Worm (Caenorhabditis elegans) whole organism, L1 larva: Measurements from ENCODE around the gene D2096.11.

ENCODE experiments used
- C16A3.4 ChIP-seq: fragments of 150-350 bp; optimal IDR thresholded peaks from 2 replicates; lab custom pipeline; 2014; ENCODE audit warnings: missing biosample characterization, missing genetic modification characterization
- Y116A8C.19 ChIP-seq: sonication (generic microtip); optimal IDR thresholded peaks from 2 replicates; lab custom pipeline; 2016; ENCODE audit warnings: missing compliant biosample characterization, missing genetic modification characterization, borderline replicate concordance
- ama-1 ChIP-seq: fragments of 150-350 bp; optimal IDR thresholded peaks from 2 replicates; lab custom pipeline; 2014
- ceh-63 ChIP-seq: fragments of 200-800 bp; sonication (Bioruptor generic); optimal IDR thresholded peaks from 2 replicates; lab custom pipeline; 2018; ENCODE audit warnings: mild to moderate bottlenecking, missing genetic modification characterization, missing compliant biosample characterization
- ceh-82 ChIP-seq, 3 experiments: fragments of 150-350 bp in 1 of 3; sonication (generic microtip) in 2 of 3; optimal IDR thresholded peaks; 2 replicates each; lab custom pipeline; 2014 to 2017; ENCODE audit warnings: missing biosample characterization in 3 of 3, missing genetic modification characterization in 3 of 3
- ceh-88 ChIP-seq: fragments of 200-800 bp; sonication (Bioruptor generic); IDR thresholded peaks from 2 replicates; pipeline ENCODE4 v1.3.6; 2022; ENCODE audit warnings: missing genetic modification characterization, missing compliant biosample characterization
- ceh-90 ChIP-seq: sonication (generic microtip); optimal IDR thresholded peaks from 2 replicates; lab custom pipeline; 2016; ENCODE audit warnings: missing genetic modification characterization, missing compliant biosample characterization
- ces-1 ChIP-seq: fragments of 150-350 bp; optimal IDR thresholded peaks from 2 replicates; lab custom pipeline; 2014; ENCODE audit warnings: missing biosample characterization, missing genetic modification reagents, missing genetic modification characterization
- dpl-1 ChIP-seq, 3 experiments: fragments of 150-350 bp in 2 of 3; sonication (generic microtip) in 1 of 3; optimal IDR thresholded peaks; 2 replicates each; lab custom pipeline; 2014 to 2017; ENCODE audit warnings: missing biosample characterization in 3 of 3, missing genetic modification characterization in 3 of 3, missing genetic modification reagents in 3 of 3
- efl-1 ChIP-seq, 4 experiments: fragments of 150-350 bp; optimal IDR thresholded peaks in 3 of 4; peaks in 1 of 4; 1 replicate in 1 of 4; 2 replicates in 3 of 4; lab custom pipeline; 2014; ENCODE audit warnings: missing biosample characterization in 2 of 4, missing genetic modification characterization in 2 of 4, missing genetic modification reagents in 2 of 4
- egl-27 ChIP-seq, 2 experiments: fragments of 150-350 bp in 1 of 2; sonication (generic microtip); optimal IDR thresholded peaks; 3 replicates each; lab custom pipeline; 2017 to 2018; ENCODE audit warnings: missing biosample characterization in 2 of 2, missing genetic modification characterization in 2 of 2, missing genetic modification reagents in 2 of 2
- fkh-4 ChIP-seq: sonication (generic microtip); optimal IDR thresholded peaks from 2 replicates; lab custom pipeline; 2016; ENCODE audit warnings: missing compliant biosample characterization, missing genetic modification characterization, borderline replicate concordance
- fkh-8 ChIP-seq: sonication (generic microtip); optimal IDR thresholded peaks from 2 replicates; lab custom pipeline; 2016; ENCODE audit warnings: mild to moderate bottlenecking, missing genetic modification characterization, missing compliant biosample characterization
- fos-1 ChIP-seq: fragments of 150-350 bp; optimal IDR thresholded peaks from 2 replicates; lab custom pipeline; 2014; ENCODE audit warnings: missing biosample characterization, missing genetic modification characterization
- grh-1 ChIP-seq: fragments of 200-800 bp; sonication (Bioruptor generic); IDR thresholded peaks from 2 replicates; pipeline ENCODE4 v1.3.6; 2022; ENCODE audit warnings: missing genetic modification reagents, missing genetic modification characterization, missing compliant biosample characterization
- hpl-2 ChIP-seq: fragments of 150-350 bp; optimal IDR thresholded peaks from 2 replicates; lab custom pipeline; 2014; ENCODE audit warnings: missing biosample characterization, missing genetic modification reagents, missing genetic modification characterization
- irx-1 ChIP-seq: sonication (generic microtip); optimal IDR thresholded peaks from 2 replicates; lab custom pipeline; 2016; ENCODE audit warnings: missing genetic modification characterization, missing compliant biosample characterization
- lsy-2 ChIP-seq, 2 experiments: fragments of 150-350 bp; optimal IDR thresholded peaks; 2 replicates each; lab custom pipeline; 2014; ENCODE audit warnings: missing biosample characterization in 2 of 2, missing genetic modification characterization in 2 of 2
- mab-9 ChIP-seq: fragments of 200-800 bp; sonication (Bioruptor generic); IDR thresholded peaks from 2 replicates; pipeline ENCODE4 v1.3.6; 2022; ENCODE audit warnings: missing genetic modification reagents, missing genetic modification characterization, missing compliant biosample characterization
- mdl-1 ChIP-seq, 2 experiments: fragments of 150-350 bp; optimal IDR thresholded peaks; 2 replicates each; lab custom pipeline; 2014 to 2017; ENCODE audit warnings: missing biosample characterization in 2 of 2, missing genetic modification characterization in 2 of 2, inconsistent platforms in 1 of 2
- nhr-11 ChIP-seq: fragments of 150-350 bp; optimal IDR thresholded peaks from 2 replicates; lab custom pipeline; 2014; ENCODE audit warnings: missing biosample characterization, missing genetic modification characterization
- nhr-12 ChIP-seq: sonication (generic microtip); optimal IDR thresholded peaks from 2 replicates; lab custom pipeline; 2017; ENCODE audit warnings: missing biosample characterization, missing genetic modification characterization
- nhr-19 ChIP-seq: fragments of 200-800 bp; sonication (Bioruptor generic); conservative IDR thresholded peaks from 2 replicates; pipeline ENCODE4 v1.3.6; 2022; ENCODE audit warnings: missing genetic modification characterization, missing compliant biosample characterization
- nhr-20 ChIP-seq: sonication (generic microtip); optimal IDR thresholded peaks from 2 replicates; lab custom pipeline; 2016; ENCODE audit warnings: mild to moderate bottlenecking, missing genetic modification characterization, missing compliant biosample characterization
- nhr-237 ChIP-seq: fragments of 150-350 bp; optimal IDR thresholded peaks from 2 replicates; lab custom pipeline; 2014; ENCODE audit warnings: missing biosample characterization, missing genetic modification characterization
- nhr-28 ChIP-seq: fragments of 150-350 bp; optimal IDR thresholded peaks from 2 replicates; lab custom pipeline; 2014; ENCODE audit warnings: missing biosample characterization, missing genetic modification characterization
- nhr-90 ChIP-seq: sonication (generic microtip); optimal IDR thresholded peaks from 2 replicates; lab custom pipeline; 2016; ENCODE audit warnings: mild to moderate bottlenecking, missing genetic modification characterization, missing compliant biosample characterization; ENCODE audit not compliant: poor library complexity
- pag-3 ChIP-seq: sonication (generic microtip); optimal IDR thresholded peaks from 2 replicates; lab custom pipeline; 2017; ENCODE audit warnings: missing genetic modification characterization, mild to moderate bottlenecking, missing compliant biosample characterization, antibody characterized with exemption, borderline replicate concordance; ENCODE audit not compliant: insufficient read depth
- pax-3 ChIP-seq: fragments of 200-800 bp; sonication (Bioruptor generic); optimal IDR thresholded peaks from 2 replicates; lab custom pipeline; 2018; ENCODE audit warnings: mild to moderate bottlenecking, missing genetic modification characterization, moderate library complexity, missing compliant biosample characterization
- pqm-1 ChIP-seq: sonication (generic microtip); optimal IDR thresholded peaks from 3 replicates; lab custom pipeline; 2017; ENCODE audit warnings: missing biosample characterization, missing genetic modification characterization
- snpc-4 ChIP-seq: fragments of 150-350 bp; optimal IDR thresholded peaks from 2 replicates; lab custom pipeline; 2014; ENCODE audit warnings: missing biosample characterization, missing genetic modification characterization
- snu-23 ChIP-seq: sonication (generic microtip); optimal IDR thresholded peaks from 2 replicates; lab custom pipeline; 2016; ENCODE audit warnings: missing genetic modification characterization, missing compliant biosample characterization
- sptf-1 ChIP-seq: fragments of 150-350 bp; optimal IDR thresholded peaks from 2 replicates; lab custom pipeline; 2014; ENCODE audit warnings: missing biosample characterization, missing genetic modification characterization
- swsn-7 ChIP-seq: sonication (generic microtip); optimal IDR thresholded peaks from 2 replicates; lab custom pipeline; 2016; ENCODE audit warnings: missing genetic modification characterization, missing compliant biosample characterization
- tbx-2 ChIP-seq: sonication (generic microtip); optimal IDR thresholded peaks from 2 replicates; lab custom pipeline; 2016; ENCODE audit warnings: missing genetic modification characterization, missing compliant biosample characterization
- unc-86 ChIP-seq: sonication (generic microtip); optimal IDR thresholded peaks from 2 replicates; lab custom pipeline; 2016; ENCODE audit warnings: missing genetic modification characterization, missing compliant biosample characterization
- zag-1 ChIP-seq: fragments of 150-350 bp; optimal IDR thresholded peaks from 2 replicates; lab custom pipeline; 2014; ENCODE audit warnings: missing biosample characterization, missing genetic modification characterization
- ztf-11 ChIP-seq, 2 experiments: sonication (generic microtip); optimal IDR thresholded peaks; 2 replicates each; lab custom pipeline; 2016 to 2017; ENCODE audit warnings: missing genetic modification characterization in 2 of 2, missing biosample characterization in 1 of 2, missing compliant biosample characterization in 1 of 2

D2096.11 gene

DNA sequence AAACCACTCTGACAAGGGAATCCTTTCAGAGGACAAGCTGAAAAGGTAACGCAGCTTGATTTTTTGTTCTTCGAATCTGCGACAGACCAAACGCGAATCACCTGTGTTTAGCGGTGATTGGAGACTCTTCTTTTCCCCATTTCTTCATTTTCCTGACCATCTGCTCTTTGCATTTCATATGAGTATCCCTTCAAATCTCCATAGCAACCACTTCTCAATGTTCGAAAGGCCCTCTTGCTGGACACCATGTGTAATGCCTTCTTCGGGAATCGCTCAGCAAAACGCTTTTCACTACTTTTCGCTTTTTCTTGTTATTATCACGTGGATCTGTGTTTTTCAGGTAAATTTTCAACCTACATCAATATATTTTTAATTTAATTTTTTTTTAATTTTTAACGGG lies 32.5 kb upstream of the D2096.11 start, which contains the start of the genes T26A8.3 and tmem-231:
T26A8.3 (minus strand) TSS at position 101 of the 400 bp plus-strand sequence.
tmem-231 (plus strand) TSS at position 249 of the 400 bp plus-strand sequence.
- TF ChIP-seq fkh-4 (tag; lab: Kevin White, UChicago) (no peak), mab-9 (GFP tag; lab: Robert Waterston, UW) (no peak), C16A3.4 (tag; lab: Kevin White, UChicago) (no peak), Y116A8C.19 (tag; lab: Kevin White, UChicago) (no peak), fos-1 (tag; lab: Kevin White, UChicago) (no peak), ama-1 (no peak), snpc-4 (no peak), lsy-2 (tag; optimal IDR thresholded peaks at IDR 0.05; lab: Kevin White, UChicago) (no peak), ces-1 (no peak), swsn-7 (tag; lab: Kevin White, UChicago) (no peak), ceh-82 (tag; optimal IDR thresholded peaks at IDR 0.05; lab: Kevin White, UChicago) (no peak), irx-1 (tag; lab: Kevin White, UChicago) (no peak), sptf-1 (no peak), nhr-11 (no peak), ceh-88 (no peak)

DNA sequence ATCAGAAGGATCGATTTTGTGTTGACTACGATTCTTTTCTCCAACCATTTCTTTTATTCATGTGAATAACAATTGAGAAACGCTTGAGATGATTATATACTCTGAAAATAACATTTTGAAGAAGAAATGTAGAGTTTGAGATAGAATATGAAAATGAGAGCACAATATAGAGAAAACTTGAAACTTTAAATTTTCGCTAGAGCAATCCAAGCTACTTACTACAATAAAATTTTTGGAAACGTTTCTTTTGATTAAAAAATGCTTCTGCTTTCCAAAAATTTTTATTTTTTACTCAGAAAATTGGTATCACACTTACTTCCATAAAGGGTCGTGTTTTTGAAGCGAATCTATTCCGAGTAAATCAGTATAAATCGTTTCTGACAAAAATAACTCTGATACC lies 27.0 kb upstream of the D2096.11 start, which contains the start of gene M116.5:
M116.5 (minus strand) TSS at position 101 of the 400 bp plus-strand sequence.
- TF ChIP-seq tbx-2 (no peak), ces-1 (no peak), ceh-63 (GFP tag; lab: Kevin White, UChicago) (no peak), egl-27 (tag; optimal IDR thresholded peaks at IDR 0.05; lab: Kevin White, UChicago) (no peak), fkh-8 (tag; lab: Kevin White, UChicago) (no peak), nhr-28 (tag; lab: Kevin White, UChicago) (no peak), mdl-1 (tag; optimal IDR thresholded peaks at IDR 0.05; lab: Kevin White, UChicago) (no peak), nhr-19 (GFP tag; lab: Robert Waterston, UW) (no peak), nhr-20 (no peak), dpl-1 (GFP tag; optimal IDR thresholded peaks at IDR 0.05; lab: Kevin White, UChicago) (no peak), ztf-11 (tag; optimal IDR thresholded peaks at IDR 0.05; lab: Kevin White, UChicago) (no peak), nhr-90 (tag; lab: Kevin White, UChicago) (no peak), lsy-2 (tag; optimal IDR thresholded peaks at IDR 0.05; lab: Kevin White, UChicago) (no peak), pag-3 (tag; lab: Kevin White, UChicago) (no peak), zag-1 (no peak)
- TF ChIP-seq, all 84 proteins: peak for 0

DNA sequence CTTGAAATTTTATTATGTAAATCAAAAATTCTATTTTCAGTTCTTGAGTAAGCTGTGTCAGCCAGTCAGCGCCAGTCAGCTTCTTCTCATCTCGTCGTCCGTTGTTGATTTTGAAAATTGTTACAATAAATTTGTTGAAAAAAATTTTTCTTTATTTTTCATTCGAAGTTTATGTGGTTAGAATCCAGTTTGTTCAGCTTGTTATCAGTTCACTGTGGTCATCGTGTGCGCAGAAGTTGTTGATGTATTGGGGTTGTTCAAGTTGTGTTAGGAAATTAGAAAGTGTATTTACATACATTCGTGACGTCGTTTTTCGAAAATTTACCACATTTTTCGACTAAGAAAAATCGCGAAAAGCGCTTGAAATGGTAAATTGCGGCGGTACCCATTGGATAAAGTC lies 3.8 kb upstream of the D2096.11 start:
- no peak for TF ChIP-seq C16A3.4 (tag; lab: Kevin White, UChicago)
- no peak for TF ChIP-seq pqm-1 (tag; lab: Kevin White, UChicago)
- TF ChIP-seq unc-86 (tag; lab: Kevin White, UChicago): no peak
- no peak for TF ChIP-seq pax-3
- no peak for TF ChIP-seq nhr-28 (tag; lab: Kevin White, UChicago)
- TF ChIP-seq ceh-90 (tag; lab: Kevin White, UChicago): no peak
- TF ChIP-seq grh-1 (GFP tag; lab: Robert Waterston, UW): no peak
- no peak for TF ChIP-seq nhr-237 (tag; lab: Kevin White, UChicago)
- no peak for TF ChIP-seq pag-3 (tag; lab: Kevin White, UChicago)

DNA sequence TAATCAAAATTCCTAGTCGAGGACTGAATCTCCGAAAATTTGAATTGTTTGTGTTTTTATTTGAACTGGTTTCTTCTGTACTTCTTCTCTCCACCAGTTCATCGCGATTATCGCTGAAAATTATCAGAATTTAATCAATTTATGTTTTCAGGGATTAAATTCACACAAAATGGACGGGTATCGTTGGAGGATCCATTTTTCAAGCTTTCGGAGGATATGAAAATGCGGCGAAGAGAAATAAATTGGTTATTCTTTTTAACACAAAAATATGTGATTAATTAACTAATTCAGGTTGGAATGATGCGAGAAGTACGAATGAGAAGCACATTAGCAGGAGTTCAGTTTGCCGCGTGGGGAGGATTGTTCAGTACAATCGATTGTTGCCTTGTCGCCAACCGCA lies 2.3 kb upstream of the D2096.11 start, which contains the start of gene timm-17B.2:
timm-17B.2 (plus strand) TSS at position 301 of the 400 bp plus-strand sequence.
- TF ChIP-seq ceh-90 (tag; lab: Kevin White, UChicago) (no peak), hpl-2 (GFP tag; lab: Kevin White, UChicago) (no peak), lsy-2 (tag; optimal IDR thresholded peaks at IDR 0.05; lab: Kevin White, UChicago) (no peak), snu-23 (GFP tag; lab: Kevin White, UChicago) (no peak), nhr-12 (tag; lab: Kevin White, UChicago) (no peak), efl-1 (optimal IDR thresholded peaks at IDR 0.05; lab: Kevin White, UChicago) (no peak), efl-1 (GFP tag; optimal IDR thresholded peaks at IDR 0.05 in 1 of 2; lab: Kevin White, UChicago) (no peak)
